Fruit fly (Drosophila melanogaster) whole organism, embryonic: ENCODE data around the gene CG4467.

ENCODE experiments used
- Bdp1 ChIP-seq: fragments of 200-800 bp; sonication (Bioruptor generic); optimal IDR thresholded peaks from 3 replicates; lab custom pipeline; 2016; ENCODE audit warnings: missing biosample characterization, missing genetic modification characterization
- CG10209 ChIP-seq: fragments of 200-800 bp; sonication (Bioruptor generic); optimal IDR thresholded peaks from 3 replicates; lab custom pipeline; 2017; ENCODE audit warnings: missing biosample characterization, mild to moderate bottlenecking, missing genetic modification characterization, missing genetic modification reagents
- CG10267 ChIP-seq: fragments of 200-800 bp; sonication (Bioruptor generic); optimal IDR thresholded peaks from 2 replicates; lab custom pipeline; 2018; ENCODE audit warnings: missing biosample characterization, mild to moderate bottlenecking, missing genetic modification characterization, moderate library complexity
- CG10366 ChIP-seq: fragments of 200-800 bp; sonication (Bioruptor generic); IDR thresholded peaks from 2 replicates; pipeline ENCODE4 v1.3.6; 2022; ENCODE audit warnings: missing biosample characterization, missing genetic modification characterization
- CG10462 ChIP-seq: fragments of 200-800 bp; sonication (Bioruptor generic); optimal IDR thresholded peaks from 2 replicates; lab custom pipeline; 2016; ENCODE audit warnings: missing biosample characterization, missing genetic modification characterization
- CG11723 ChIP-seq: fragments of 200-800 bp; sonication (Bioruptor generic); optimal IDR thresholded peaks from 2 replicates; lab custom pipeline; 2017; ENCODE audit warnings: missing biosample characterization, mild to moderate bottlenecking, missing genetic modification characterization
- CG12769 ChIP-seq: fragments of 200-800 bp; sonication (Bioruptor generic); optimal IDR thresholded peaks from 2 replicates; lab custom pipeline; 2019; ENCODE audit warnings: missing biosample characterization, mild to moderate bottlenecking, missing genetic modification characterization, moderate library complexity
- CG13296 ChIP-seq: fragments of 200-800 bp; sonication (Bioruptor generic); optimal IDR thresholded peaks from 3 replicates; lab custom pipeline; 2018; ENCODE audit warnings: missing biosample characterization, mild to moderate bottlenecking, missing genetic modification characterization
- CG14860 ChIP-seq: fragments of 200-800 bp; sonication (Bioruptor generic); IDR thresholded peaks from 3 replicates; pipeline ENCODE4 v1.3.6; 2022; ENCODE audit warnings: missing biosample characterization, missing genetic modification characterization; ENCODE audit not compliant: partially characterized antibody
- CG15073 ChIP-seq: fragments of 200-800 bp; sonication (Bioruptor generic); optimal IDR thresholded peaks from 2 replicates; lab custom pipeline; 2016; ENCODE audit warnings: missing biosample characterization, missing genetic modification characterization
- CG17829 ChIP-seq: fragments of 200-800 bp; optimal IDR thresholded peaks from 2 replicates; lab custom pipeline; 2019; ENCODE audit warnings: missing biosample characterization, mild to moderate bottlenecking, missing genetic modification characterization, moderate library complexity
- CG2712 ChIP-seq: fragments of 200-800 bp; optimal IDR thresholded peaks from 3 replicates; lab custom pipeline; 2019; ENCODE audit warnings: missing biosample characterization, mild to moderate bottlenecking, missing genetic modification characterization, moderate library complexity
- CG30431 ChIP-seq: fragments of 200-800 bp; sonication (Bioruptor generic); optimal IDR thresholded peaks from 2 replicates; lab custom pipeline; 2017; ENCODE audit warnings: missing biosample characterization, missing genetic modification characterization
- CG4854 ChIP-seq: fragments of 200-800 bp; sonication (Bioruptor generic); optimal IDR thresholded peaks from 2 replicates; lab custom pipeline; 2016; ENCODE audit warnings: missing biosample characterization, missing genetic modification characterization, inconsistent platforms
- CG6854 ChIP-seq: fragments of 200-800 bp; sonication (Bioruptor generic); optimal IDR thresholded peaks from 3 replicates; lab custom pipeline; 2017; ENCODE audit warnings: missing biosample characterization, mild to moderate bottlenecking, missing genetic modification characterization
- CG7357 ChIP-seq: fragments of 200-800 bp; sonication (Bioruptor generic); IDR thresholded peaks from 3 replicates; pipeline ENCODE4 v1.3.6; 2022; ENCODE audit warnings: missing biosample characterization, missing genetic modification characterization
- CG7839 ChIP-seq: fragments of 200-800 bp; sonication (Bioruptor generic); optimal IDR thresholded peaks from 3 replicates; lab custom pipeline; 2018; ENCODE audit warnings: missing biosample characterization, mild to moderate bottlenecking, missing genetic modification characterization, moderate library complexity
- CG8765 ChIP-seq: fragments of 200-800 bp; sonication (Bioruptor generic); IDR thresholded peaks from 2 replicates; pipeline ENCODE4 v1.3.6; 2022; ENCODE audit warnings: missing biosample characterization, missing genetic modification characterization
- CG8924 ChIP-seq: fragments of 200-800 bp; optimal IDR thresholded peaks from 3 replicates; lab custom pipeline; 2019; ENCODE audit warnings: missing biosample characterization, mild to moderate bottlenecking, missing genetic modification characterization, moderate library complexity
- CG9797 ChIP-seq: fragments of 200-800 bp; sonication (Bioruptor generic); optimal IDR thresholded peaks from 3 replicates; lab custom pipeline; 2018; ENCODE audit warnings: missing biosample characterization, mild to moderate bottlenecking, missing genetic modification characterization
- CoRest ChIP-seq: fragments of 200-800 bp; sonication (Bioruptor generic); optimal IDR thresholded peaks from 3 replicates; lab custom pipeline; 2018; ENCODE audit warnings: missing biosample characterization, mild to moderate bottlenecking, missing genetic modification characterization, moderate library complexity
- Deaf1 ChIP-seq: fragments of 200-800 bp; optimal IDR thresholded peaks from 3 replicates; lab custom pipeline; 2019; ENCODE audit warnings: missing biosample characterization, mild to moderate bottlenecking, missing genetic modification characterization, moderate library complexity
- Dek ChIP-seq: fragments of 200-800 bp; sonication (Bioruptor generic); optimal IDR thresholded peaks from 3 replicates; lab custom pipeline; 2019; ENCODE audit warnings: missing biosample characterization, mild to moderate bottlenecking, missing genetic modification characterization, moderate library complexity
- E2f2 ChIP-seq: fragments of 200-800 bp; sonication (Bioruptor generic); IDR thresholded peaks from 2 replicates; pipeline ENCODE4 v1.3.6; 2022; ENCODE audit warnings: missing biosample characterization, missing genetic modification characterization
- Ets65A ChIP-seq: fragments of 200-800 bp; sonication (Bioruptor generic); peaks from one replicate; lab custom pipeline; 2016; ENCODE audit warnings: missing biosample characterization, missing genetic modification characterization
- HLH3B ChIP-seq: fragments of 200-800 bp; sonication (Bioruptor generic); IDR thresholded peaks from 2 replicates; pipeline ENCODE4 v1.3.6; 2022; ENCODE audit warnings: missing biosample characterization, missing genetic modification characterization
- Hsf ChIP-seq: fragments of 200-800 bp; sonication (Bioruptor generic); optimal IDR thresholded peaks from 3 replicates; lab custom pipeline; 2016; ENCODE audit warnings: missing biosample characterization, missing genetic modification characterization
- Kr ChIP-seq: fragments of 200-800 bp; sonication (Bioruptor generic); optimal IDR thresholded peaks from 2 replicates; lab custom pipeline; 2017; ENCODE audit warnings: missing biosample characterization, mild to moderate bottlenecking, missing genetic modification characterization
- Meics ChIP-seq: fragments of 200-800 bp; sonication (Bioruptor generic); optimal IDR thresholded peaks from 2 replicates; lab custom pipeline; 2017; ENCODE audit warnings: missing biosample characterization, mild to moderate bottlenecking, missing genetic modification characterization
- NC2β ChIP-seq: fragments of 200-800 bp; sonication (Bioruptor generic); optimal IDR thresholded peaks from 2 replicates; lab custom pipeline; 2016; ENCODE audit warnings: missing biosample characterization, missing genetic modification characterization
- abd-A ChIP-seq: fragments of 200-800 bp; sonication (Bioruptor generic); optimal IDR thresholded peaks from 3 replicates; lab custom pipeline; 2019; ENCODE audit warnings: missing biosample characterization, mild to moderate bottlenecking, missing genetic modification characterization, moderate library complexity
- ash1 ChIP-seq: fragments of 200-800 bp; sonication (Bioruptor generic); optimal IDR thresholded peaks from 2 replicates; lab custom pipeline; 2018; ENCODE audit warnings: missing biosample characterization, mild to moderate bottlenecking, missing genetic modification characterization
- cg ChIP-seq: fragments of 200-800 bp; sonication (Bioruptor generic); optimal IDR thresholded peaks from 3 replicates; lab custom pipeline; 2019; ENCODE audit warnings: missing biosample characterization, mild to moderate bottlenecking, missing genetic modification characterization, moderate library complexity
- chinmo ChIP-seq: fragments of 200-800 bp; sonication (Bioruptor generic); IDR thresholded peaks from 4 replicates; pipeline ENCODE4 v1.3.6; 2022; ENCODE audit warnings: missing biosample characterization, missing genetic modification characterization; ENCODE audit not compliant: partially characterized antibody
- croc ChIP-seq: fragments of 200-800 bp; sonication (Bioruptor generic); conservative IDR thresholded peaks from 3 replicates; pipeline ENCODE4 v1.3.6; 2022; ENCODE audit warnings: missing biosample characterization, missing genetic modification characterization
- nmo ChIP-seq: fragments of 200-800 bp; sonication (Bioruptor generic); optimal IDR thresholded peaks from 2 replicates; lab custom pipeline; 2018; ENCODE audit warnings: missing biosample characterization, mild to moderate bottlenecking, missing genetic modification characterization, moderate library complexity
- org-1 ChIP-seq: fragments of 200-800 bp; sonication (Bioruptor generic); optimal IDR thresholded peaks from 2 replicates; lab custom pipeline; 2017; ENCODE audit warnings: missing biosample characterization, missing genetic modification characterization
- otp ChIP-seq: fragments of 200-800 bp; sonication (Bioruptor generic); IDR thresholded peaks from 3 replicates; pipeline ENCODE4, ENCODE4 v1.3.6; 2022; ENCODE audit warnings: missing biosample characterization, missing genetic modification characterization
- p53 ChIP-seq: fragments of 200-800 bp; sonication (Bioruptor generic); optimal IDR thresholded peaks from 2 replicates; lab custom pipeline; 2016; ENCODE audit warnings: missing biosample characterization, missing genetic modification characterization
- sens ChIP-seq: fragments of 200-800 bp; sonication (Bioruptor generic); peaks from one replicate; lab custom pipeline; 2016; ENCODE audit warnings: missing biosample characterization, missing genetic modification characterization
- sens-2 ChIP-seq: fragments of 200-800 bp; sonication (Bioruptor generic); IDR thresholded peaks from 2 replicates; pipeline ENCODE4 v1.3.6; 2022; ENCODE audit warnings: missing biosample characterization, missing genetic modification characterization
- shn ChIP-seq: fragments of 200-800 bp; sonication (Bioruptor generic); optimal IDR thresholded peaks from 3 replicates; lab custom pipeline; 2016; ENCODE audit warnings: missing biosample characterization, missing genetic modification characterization
- slbo ChIP-seq: fragments of 200-800 bp; sonication (Bioruptor generic); IDR thresholded peaks from 2 replicates; pipeline ENCODE4 v1.3.6; 2022; ENCODE audit warnings: missing biosample characterization, missing genetic modification characterization
- sr ChIP-seq: fragments of 200-800 bp; sonication (Bioruptor generic); IDR thresholded peaks from 3 replicates; pipeline ENCODE4 v1.3.6; 2022; ENCODE audit warnings: missing biosample characterization, missing genetic modification characterization
- ssp ChIP-seq: fragments of 200-800 bp; sonication (Bioruptor generic); IDR thresholded peaks from 2 replicates; pipeline ENCODE4 v1.3.6; 2022; ENCODE audit warnings: missing biosample characterization, missing genetic modification characterization
- stwl ChIP-seq: fragments of 200-800 bp; sonication (Bioruptor generic); optimal IDR thresholded peaks from 3 replicates; lab custom pipeline; 2018; ENCODE audit warnings: missing biosample characterization, mild to moderate bottlenecking, missing genetic modification characterization, moderate library complexity
- tll ChIP-seq, 2 experiments: fragments of 200-800 bp in 1 of 2; fragments of >200 bp in 1 of 2; sonication (Bioruptor generic) in 1 of 2; optimal IDR thresholded peaks; 2 replicates each; lab custom pipeline; 2017 to 2019; ENCODE audit warnings: missing biosample characterization in 2 of 2, missing genetic modification characterization in 2 of 2, mild to moderate bottlenecking in 1 of 2, moderate library complexity in 1 of 2
- vvl ChIP-seq: fragments of 200-800 bp; sonication (Bioruptor generic); IDR thresholded peaks from 2 replicates; pipeline ENCODE4 v1.3.6; 2022; ENCODE audit warnings: missing biosample characterization, missing genetic modification characterization
- zen ChIP-seq: fragments of 200-800 bp; sonication (Bioruptor generic); optimal IDR thresholded peaks from 3 replicates; lab custom pipeline; 2018; ENCODE audit warnings: missing biosample characterization, mild to moderate bottlenecking, missing genetic modification characterization, moderate library complexity
- zen2 ChIP-seq: fragments of 200-800 bp; sonication (Bioruptor generic); IDR thresholded peaks from 3 replicates; pipeline ENCODE4 v1.3.6; 2022; ENCODE audit warnings: missing biosample characterization, missing genetic modification characterization; ENCODE audit not compliant: partially characterized antibody

CG4467 gene

dm6 chr3R:23257986-23258427 is 9.3 kb upstream of the CG4467 start, which contains the start of the genes wda and Pex11c (continued):
- TF ChIP-seq ssp (GFP tag; lab: Robert Waterston, UW) = peak; percentile 84
- peak; percentile 87 for TF ChIP-seq nmo (GFP tag; lab: Kevin White, UChicago)
- TF ChIP-seq ash1 = no peak
- TF ChIP-seq CG7839 (tag; lab: Kevin White, UChicago) = peak; percentile 89
- TF ChIP-seq chinmo (GFP tag; lab: Robert Waterston, UW) = no peak
- no peak for TF ChIP-seq CG9797 (GFP tag; lab: Kevin White, UChicago)
- TF ChIP-seq CG7357 (GFP tag; lab: Robert Waterston, UW) = peak; percentile 75; the same call in 2 of the 3 replicates
- peak; percentile 75 for TF ChIP-seq Meics (GFP tag; lab: Kevin White, UChicago)
- TF ChIP-seq HLH3B (GFP tag; lab: Robert Waterston, UW) = peak; percentile 91
- no peak for TF ChIP-seq p53 (GFP tag; lab: Kevin White, UChicago)
- TF ChIP-seq NC2β = peak; percentile 19
- TF ChIP-seq sr (GFP tag; lab: Robert Waterston, UW) = no peak
- no peak for TF ChIP-seq cg (GFP tag; lab: Kevin White, UChicago)
- peak; percentile 91 for TF ChIP-seq Dek (tag; lab: Kevin White, UChicago)
- no peak for TF ChIP-seq CG4854 (GFP tag; lab: Kevin White, UChicago)
- TF ChIP-seq CoRest = peak; percentile 95
- no peak for TF ChIP-seq shn (GFP tag; lab: Kevin White, UChicago)
- peak; percentile 88 for TF ChIP-seq croc (GFP tag; lab: Robert Waterston, UW)
- no peak for TF ChIP-seq Kr (GFP tag; lab: Kevin White, UChicago)
- no peak for TF ChIP-seq abd-A (tag; lab: Kevin White, UChicago)
- TF ChIP-seq CG10209 (GFP tag; lab: Kevin White, UChicago) = peak; percentile 92
- TF ChIP-seq CG12769 (tag; lab: Kevin White, UChicago) = no peak
- TF ChIP-seq Ets65A (GFP tag; lab: Kevin White, UChicago) = no peak
- TF ChIP-seq CG14860 (GFP tag; lab: Robert Waterston, UW) = no peak; the same call in 2 of the 3 replicates
- TF ChIP-seq CG13296 (GFP tag; lab: Kevin White, UChicago) = peak; percentile 68
- peak; percentile 50; the same call in 1 of the 2 replicates for TF ChIP-seq sens-2 (GFP tag; lab: Robert Waterston, UW)
- TF ChIP-seq otp = peak; percentile 68; the same call in 1 of the 3 replicates
- peak; percentile 19; the same call in 1 of the 3 replicates for TF ChIP-seq zen2
- peak; percentile 68 for TF ChIP-seq Deaf1 (tag; lab: Kevin White, UChicago)
- peak; percentile 60 for TF ChIP-seq stwl
- peak; percentile 75 for TF ChIP-seq sens (GFP tag; lab: Kevin White, UChicago)
- peak; percentile 86 for TF ChIP-seq CG10366 (GFP tag; lab: Robert Waterston, UW)
- TF ChIP-seq CG8765 = peak; percentile 65
- peak; percentile 96 for TF ChIP-seq CG17829 (tag; lab: Kevin White, UChicago)
- peak; percentile 73 for TF ChIP-seq CG30431 (GFP tag; lab: Kevin White, UChicago)
- peak; percentile 42 for TF ChIP-seq Bdp1 (GFP tag; lab: Kevin White, UChicago)
- TF ChIP-seq CG10267 (tag; lab: Kevin White, UChicago) = peak; percentile 89
- TF ChIP-seq slbo (GFP tag; lab: Robert Waterston, UW) = peak; percentile 92
- peak; percentile 73 for TF ChIP-seq E2f2 (GFP tag; lab: Robert Waterston, UW)
- peak; percentile 38 for TF ChIP-seq CG15073 (GFP tag; lab: Kevin White, UChicago)
- peak in 1 of 2 experiments; percentile 64 for TF ChIP-seq tll (GFP tag; optimal IDR thresholded peaks at IDR 0.05; lab: Kevin White, UChicago)
- TF ChIP-seq CG8924 (tag; lab: Kevin White, UChicago) = peak; percentile 91
- TF ChIP-seq CG11723 (GFP tag; lab: Kevin White, UChicago) = no peak
- TF ChIP-seq vvl (GFP tag; lab: Robert Waterston, UW) = peak; percentile 95
- peak; percentile 53 for TF ChIP-seq CG6854 (GFP tag; lab: Kevin White, UChicago)
- peak; percentile 55 for TF ChIP-seq org-1 (GFP tag; lab: Kevin White, UChicago)
- TF ChIP-seq CG2712 = peak; percentile 97
- TF ChIP-seq Hsf = peak; percentile 24
- TF ChIP-seq zen (tag; lab: Kevin White, UChicago) = peak; percentile 80
- peak; percentile 83 for TF ChIP-seq CG10462 (GFP tag; lab: Kevin White, UChicago)
